Worm (Caenorhabditis elegans) whole organism, L1 larva: Measurements from ENCODE around the gene C05A2.4.

Source experiments
- F16B12.6 ChIP-seq: fragments of 150-350 bp; optimal IDR thresholded peaks from 2 replicates; lab custom pipeline; 2014; ENCODE audit warnings: missing biosample characterization, missing genetic modification characterization
- ceh-88 ChIP-seq: fragments of 200-800 bp; sonication (Bioruptor generic); IDR thresholded peaks from 2 replicates; pipeline ENCODE4 v1.3.6; 2022; ENCODE audit warnings: missing genetic modification characterization, missing compliant biosample characterization
- hlh-17 ChIP-seq: fragments of 200-800 bp; sonication (Bioruptor generic); optimal IDR thresholded peaks from 2 replicates; lab custom pipeline; 2018; ENCODE audit warnings: missing genetic modification characterization, mild to moderate bottlenecking, missing compliant biosample characterization, moderate library complexity, borderline replicate concordance
- mdl-1 ChIP-seq, 2 experiments: fragments of 150-350 bp; optimal IDR thresholded peaks; 2 replicates each; lab custom pipeline; 2014 to 2017; ENCODE audit warnings: missing biosample characterization in 2 of 2, missing genetic modification characterization in 2 of 2, inconsistent platforms in 1 of 2
- nhr-11 ChIP-seq: fragments of 150-350 bp; optimal IDR thresholded peaks from 2 replicates; lab custom pipeline; 2014; ENCODE audit warnings: missing biosample characterization, missing genetic modification characterization
- nhr-76 ChIP-seq: sonication (generic microtip); optimal IDR thresholded peaks from 2 replicates; lab custom pipeline; 2017; ENCODE audit warnings: missing biosample characterization, missing genetic modification characterization
- skn-1 ChIP-seq: fragments of 150-350 bp; optimal IDR thresholded peaks from 2 replicates; lab custom pipeline; 2014; ENCODE audit warnings: missing biosample characterization, missing genetic modification characterization

- TF ChIP-seq ceh-88 (no peak), mdl-1 (tag; optimal IDR thresholded peaks at IDR 0.05; lab: Kevin White, UChicago) (no peak), skn-1 (tag; lab: Kevin White, UChicago) (no peak), hlh-17 (GFP tag; lab: Kevin White, UChicago) (no peak), F16B12.6 (no peak), nhr-76 (tag; lab: Kevin White, UChicago) (no peak), nhr-11 (tag; lab: Kevin White, UChicago) (no peak)
Measured at ce11 chrV:10656958-10657357, 38.3 kb upstream of the C05A2.4 start, which contains the start of gene ugt-34.
